Fruit fly (Drosophila melanogaster) whole organism, adult: ENCODE data around the gene Sfp87B.

Experiments used
- CG11617 ChIP-seq: fragments of 200-800 bp; sonication (Bioruptor generic); optimal IDR thresholded peaks from 2 replicates; lab custom pipeline; 2017; ENCODE audit warnings: mild to moderate bottlenecking, missing biosample characterization, missing genetic modification reagents, missing genetic modification characterization
- CG12768 ChIP-seq: fragments of 200-800 bp; sonication (Bioruptor generic); optimal IDR thresholded peaks from 2 replicates; lab custom pipeline; 2017; ENCODE audit warnings: missing biosample characterization, missing genetic modification characterization, mild to moderate bottlenecking, moderate library complexity, missing genetic modification reagents
- CG14711 ChIP-seq: fragments of 200-800 bp; sonication (Bioruptor generic); optimal IDR thresholded peaks from 2 replicates; lab custom pipeline; 2018; ENCODE audit warnings: missing biosample characterization, mild to moderate bottlenecking, missing genetic modification characterization, moderate library complexity
- CG1620 ChIP-seq: fragments of 200-800 bp; sonication (Bioruptor generic); optimal IDR thresholded peaks from 2 replicates; lab custom pipeline; 2016; ENCODE audit warnings: missing biosample characterization, missing genetic modification characterization
- CG33017 ChIP-seq: fragments of 200-800 bp; sonication (Bioruptor generic); optimal IDR thresholded peaks from 2 replicates; lab custom pipeline; 2018; ENCODE audit warnings: missing biosample characterization, mild to moderate bottlenecking, missing genetic modification characterization, moderate library complexity
- CG5204 ChIP-seq: fragments of 200-800 bp; sonication (Bioruptor generic); optimal IDR thresholded peaks from 2 replicates; lab custom pipeline; 2016; ENCODE audit warnings: missing biosample characterization, missing genetic modification characterization
- CG7045 ChIP-seq: fragments of 200-800 bp; sonication (Bioruptor generic); optimal IDR thresholded peaks from 2 replicates; lab custom pipeline; 2017; ENCODE audit warnings: missing biosample characterization, mild to moderate bottlenecking, missing genetic modification characterization
- CG7101 ChIP-seq: fragments of 200-800 bp; sonication (Bioruptor generic); optimal IDR thresholded peaks from 2 replicates; lab custom pipeline; 2018; ENCODE audit warnings: missing biosample characterization, mild to moderate bottlenecking, missing genetic modification characterization, moderate library complexity
- Clk ChIP-seq: fragments of 200-800 bp; sonication (Bioruptor generic); optimal IDR thresholded peaks from 2 replicates; lab custom pipeline; 2017; ENCODE audit warnings: missing biosample characterization, missing genetic modification characterization
- Crg-1 ChIP-seq: fragments of 200-800 bp; sonication (Bioruptor generic); optimal IDR thresholded peaks from 2 replicates; lab custom pipeline; 2016; ENCODE audit warnings: missing biosample characterization, missing genetic modification characterization
- Hr96 ChIP-seq: fragments of 200-800 bp; sonication (Bioruptor generic); optimal IDR thresholded peaks from 2 replicates; lab custom pipeline; 2016; ENCODE audit warnings: missing biosample characterization, missing genetic modification characterization
- Mnt ChIP-seq: fragments of 200-800 bp; sonication (Bioruptor generic); optimal IDR thresholded peaks from 2 replicates; lab custom pipeline; 2016; ENCODE audit warnings: missing biosample characterization, mild to moderate bottlenecking, missing genetic modification characterization
- bab1 ChIP-seq: fragments of 200-800 bp; sonication (Bioruptor generic); optimal IDR thresholded peaks from 3 replicates; lab custom pipeline; 2019; ENCODE audit warnings: missing biosample characterization, mild to moderate bottlenecking, missing genetic modification characterization, moderate library complexity
- cic ChIP-seq: fragments of 200-800 bp; sonication (Bioruptor generic); optimal IDR thresholded peaks from 2 replicates; lab custom pipeline; 2017; ENCODE audit warnings: missing biosample characterization, mild to moderate bottlenecking, missing genetic modification characterization, moderate library complexity
- cnc ChIP-seq, 2 experiments: fragments of >200 bp; optimal IDR thresholded peaks; 2 replicates each; lab custom pipeline; 2017
- kay ChIP-seq: fragments of 200-800 bp; sonication (Bioruptor generic); peaks from one replicate; lab custom pipeline; 2016; ENCODE audit warnings: missing biosample characterization, missing genetic modification characterization, borderline replicate concordance
- ovo ChIP-seq: fragments of 200-800 bp; sonication (Bioruptor generic); optimal IDR thresholded peaks from 2 replicates; lab custom pipeline; 2016; ENCODE audit warnings: missing biosample characterization, missing genetic modification characterization
- pad ChIP-seq: fragments of 200-800 bp; sonication (Bioruptor generic); optimal IDR thresholded peaks from 3 replicates; lab custom pipeline; 2017; ENCODE audit warnings: missing biosample characterization, missing genetic modification characterization, mild to moderate bottlenecking, moderate library complexity, missing genetic modification reagents
- tj ChIP-seq: fragments of 200-800 bp; sonication (Bioruptor generic); optimal IDR thresholded peaks from 3 replicates; lab custom pipeline; 2017; ENCODE audit warnings: missing biosample characterization, mild to moderate bottlenecking, missing genetic modification characterization, moderate library complexity
- toe ChIP-seq: fragments of 200-800 bp; sonication (Bioruptor generic); optimal IDR thresholded peaks from 2 replicates; lab custom pipeline; 2016; ENCODE audit warnings: missing biosample characterization, missing genetic modification characterization

Gene Sfp87B

DNA sequence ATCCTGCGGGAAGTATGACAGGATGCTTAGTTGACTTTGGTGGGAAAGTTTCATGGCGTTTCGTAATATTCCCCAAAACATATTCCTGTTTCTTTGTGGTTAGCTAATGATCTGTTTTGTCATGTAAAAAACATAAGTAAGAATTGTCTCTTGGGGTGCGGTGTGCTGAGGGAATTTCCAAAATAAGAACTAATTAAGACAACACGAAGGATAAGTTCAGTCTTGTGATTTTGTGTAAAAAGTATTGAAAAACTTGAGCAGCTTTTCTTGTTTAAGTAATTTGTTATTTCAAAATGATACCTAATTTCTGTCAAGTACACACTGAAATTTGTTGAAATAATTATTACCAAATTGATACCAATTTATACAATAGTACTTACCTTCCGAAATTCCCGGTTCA lies 19.0 kb upstream of the Sfp87B start, which contains the start of gene CG3942:
Gene CG3942 (plus strand): TSS at position 301 of the 400 bp plus-strand sequence.
- no peak for TF ChIP-seq CG11617 (GFP tag; lab: Kevin White, UChicago)
- TF ChIP-seq CG5204 (GFP tag; lab: Kevin White, UChicago): no peak
- TF ChIP-seq CG1620 (GFP tag; lab: Kevin White, UChicago): no peak
- TF ChIP-seq tj: no peak
- TF ChIP-seq bab1 (GFP tag; lab: Kevin White, UChicago): no peak

DNA sequence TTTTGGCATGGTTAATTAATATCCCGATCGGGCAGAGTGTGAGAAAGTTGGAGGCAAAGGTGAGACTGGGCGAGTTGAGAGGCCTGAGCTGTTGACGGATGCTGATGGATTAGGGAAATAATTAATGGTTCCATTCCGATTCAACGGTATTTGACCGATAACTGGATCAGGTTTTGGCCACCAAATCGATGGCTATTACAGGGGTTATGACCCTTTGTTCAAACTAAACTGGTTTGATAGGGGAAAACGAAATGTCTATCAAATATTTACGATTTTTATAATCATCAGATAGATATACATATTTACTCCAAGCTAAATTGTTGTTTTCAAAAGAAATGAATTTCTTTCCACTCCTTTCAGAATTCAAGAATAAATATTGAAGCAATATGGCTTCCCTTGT lies 14.5 kb upstream of the Sfp87B start, which contains the start of the genes CG44037 and svp:
Gene CG44037 (plus strand): TSS at position 301 of the 400 bp plus-strand sequence.
Gene svp (plus strand): TSS at position 301 of the 400 bp plus-strand sequence.
- TF ChIP-seq Hr96 (GFP tag; lab: Kevin White, UChicago) (no peak), CG1620 (GFP tag; lab: Kevin White, UChicago) (no peak), toe (GFP tag; lab: Kevin White, UChicago) (no peak), kay (no peak), cnc (optimal IDR thresholded peaks at IDR 0.05; lab: Kevin White, UChicago) (no peak), CG11617 (GFP tag; lab: Kevin White, UChicago) (no peak), CG7045 (GFP tag; lab: Kevin White, UChicago) (no peak), CG7101 (tag; lab: Kevin White, UChicago) (no peak)

DNA sequence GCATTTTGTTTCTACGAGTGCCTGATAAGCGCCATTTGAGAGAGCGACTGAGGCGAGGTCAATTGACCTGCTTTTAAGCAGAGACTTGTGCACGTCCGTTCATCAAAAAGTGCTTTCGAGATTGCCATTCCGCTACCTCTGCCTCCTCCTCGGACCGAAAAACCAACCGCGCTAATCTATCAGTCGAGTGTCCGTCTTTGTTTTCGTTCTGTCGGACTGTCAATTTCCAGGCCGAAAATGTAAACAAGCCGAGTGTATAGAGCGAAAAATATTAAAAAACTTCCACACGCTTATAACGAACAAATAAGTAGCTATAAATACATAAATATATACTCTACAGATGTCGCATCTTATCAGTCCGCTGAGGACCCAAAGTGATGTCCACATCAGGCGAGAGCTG lies 13.9 kb upstream of the Sfp87B start:
- TF ChIP-seq Hr96 (GFP tag; lab: Kevin White, UChicago) (no peak), Mnt (GFP tag; lab: Kevin White, UChicago) (no peak), cic (GFP tag; lab: Kevin White, UChicago) (no peak), toe (GFP tag; lab: Kevin White, UChicago) (no peak), kay (no peak)

DNA sequence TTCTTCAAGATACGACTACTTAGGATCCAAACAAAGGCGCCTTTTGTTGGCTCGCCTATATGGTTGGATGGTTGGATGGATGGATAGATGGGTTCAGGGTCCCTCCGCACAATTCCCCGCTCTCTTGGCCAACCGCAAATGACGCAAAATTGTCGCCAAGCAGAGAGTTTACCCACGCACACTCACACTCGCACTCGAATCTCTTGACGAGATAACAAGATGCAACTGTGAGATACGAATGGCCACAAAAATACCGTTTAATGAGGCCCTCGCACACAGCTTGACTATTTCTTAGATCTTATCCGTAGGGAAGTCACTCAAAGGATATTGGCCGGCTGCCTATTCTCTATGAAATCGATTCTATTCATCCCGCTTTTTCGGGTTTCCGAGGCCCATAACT lies 13.1 kb upstream of the Sfp87B start:
- TF ChIP-seq CG1620 (GFP tag; lab: Kevin White, UChicago) (no peak), kay (no peak), Mnt (GFP tag; lab: Kevin White, UChicago) (no peak), CG5204 (GFP tag; lab: Kevin White, UChicago) (no peak), ovo (no peak), bab1 (GFP tag; lab: Kevin White, UChicago) (no peak), CG12768 (no peak), CG7101 (tag; lab: Kevin White, UChicago) (no peak)

DNA sequence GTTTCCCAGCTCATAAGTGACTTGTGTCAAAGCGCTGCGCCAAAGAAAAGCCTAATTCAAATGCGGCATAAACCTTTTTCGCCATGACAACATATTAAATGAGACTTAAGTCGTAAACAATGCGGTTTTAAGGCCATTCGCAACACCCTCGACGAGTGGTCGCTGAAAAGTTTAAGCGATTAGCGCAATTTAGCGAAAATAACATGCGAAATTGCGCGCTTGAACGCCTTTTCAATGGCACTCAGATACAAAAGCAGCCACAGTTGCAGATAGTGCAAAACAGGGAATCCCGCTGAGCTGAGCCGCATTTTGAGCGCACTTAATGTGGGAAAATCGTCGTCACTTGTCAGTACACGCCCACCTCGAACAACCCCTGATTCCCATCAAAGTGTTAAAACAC lies 12.3 kb upstream of the Sfp87B start, which contains the start of gene CG44038:
Gene CG44038 (plus strand): TSS at position 301 of the 400 bp plus-strand sequence.
- no peak for TF ChIP-seq Clk (GFP tag; lab: Kevin White, UChicago)
- no peak for TF ChIP-seq CG1620 (GFP tag; lab: Kevin White, UChicago)
- no peak for TF ChIP-seq pad (GFP tag; lab: Kevin White, UChicago)
- TF ChIP-seq bab1 (GFP tag; lab: Kevin White, UChicago): no peak
- no peak for TF ChIP-seq toe (GFP tag; lab: Kevin White, UChicago)
- no peak for TF ChIP-seq CG7045 (GFP tag; lab: Kevin White, UChicago)
- no peak for TF ChIP-seq Hr96 (GFP tag; lab: Kevin White, UChicago)
- no peak for TF ChIP-seq CG33017 (tag; lab: Kevin White, UChicago)
- TF ChIP-seq Mnt (GFP tag; lab: Kevin White, UChicago): no peak

DNA sequence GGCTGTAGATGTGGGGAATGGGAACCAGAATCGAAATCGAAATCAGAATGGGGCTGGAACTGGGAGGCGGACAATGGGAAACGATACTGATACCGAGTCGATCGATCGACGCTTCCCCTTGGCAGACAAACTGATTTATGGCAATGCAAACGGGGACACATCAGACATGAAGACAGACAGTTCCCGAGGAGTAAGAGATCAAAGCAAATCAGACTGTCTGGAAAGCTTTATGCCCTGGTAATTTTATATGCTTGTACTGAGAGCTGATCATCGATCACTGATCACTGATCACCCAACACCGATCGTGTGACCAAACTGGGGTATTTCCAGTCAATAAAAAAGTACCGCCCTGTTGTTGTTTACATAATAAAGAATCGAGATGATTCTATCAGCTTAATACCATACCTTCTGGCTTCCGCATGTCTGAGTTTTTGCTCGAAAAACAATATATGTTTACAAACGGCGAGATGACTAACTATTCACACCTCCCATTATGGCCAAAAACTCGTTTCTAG lies 3.0 kb upstream of the Sfp87B start:
- TF ChIP-seq Hr96 (GFP tag; lab: Kevin White, UChicago) (no peak), ovo (no peak), Crg-1 (GFP tag; lab: Kevin White, UChicago) (no peak), CG7045 (GFP tag; lab: Kevin White, UChicago) (no peak), cnc (optimal IDR thresholded peaks at IDR 0.05; lab: Kevin White, UChicago) (no peak), tj (no peak), CG7101 (tag; lab: Kevin White, UChicago) (no peak), toe (GFP tag; lab: Kevin White, UChicago) (no peak), Clk (GFP tag; lab: Kevin White, UChicago) (no peak), pad (GFP tag; lab: Kevin White, UChicago) (no peak), CG5204 (GFP tag; lab: Kevin White, UChicago) (no peak)

DNA sequence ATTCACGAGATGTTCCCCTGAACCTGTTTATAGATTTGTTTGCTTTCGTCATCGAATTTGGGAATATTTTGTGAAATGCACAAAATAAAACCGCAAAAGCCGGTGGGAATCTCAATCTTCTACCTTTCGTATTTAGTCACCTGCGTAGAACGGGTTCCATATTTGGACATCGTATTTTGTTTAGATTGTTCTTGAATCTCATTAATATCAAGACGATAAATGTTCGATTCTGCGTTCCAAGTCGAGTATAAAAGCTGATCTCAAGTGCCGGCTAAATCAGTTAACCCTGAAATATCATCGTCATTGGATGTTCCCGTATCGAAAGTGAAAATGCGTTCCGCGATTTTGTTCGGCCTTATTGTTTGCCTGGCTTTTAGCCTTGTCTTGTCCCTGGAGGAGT lies 2.3 kb upstream of the Sfp87B start, which contains the start of gene CG17738:
Gene CG17738 (plus strand): TSS at position 301 of the 400 bp plus-strand sequence.
- TF ChIP-seq CG11617 (GFP tag; lab: Kevin White, UChicago) (no peak), CG12768 (no peak), CG1620 (GFP tag; lab: Kevin White, UChicago) (no peak), Crg-1 (GFP tag; lab: Kevin White, UChicago) (no peak), ovo (no peak), CG7101 (tag; lab: Kevin White, UChicago) (no peak), pad (GFP tag; lab: Kevin White, UChicago) (no peak), cnc (optimal IDR thresholded peaks at IDR 0.05; lab: Kevin White, UChicago) (no peak), CG14711 (tag; lab: Kevin White, UChicago) (no peak), CG7045 (GFP tag; lab: Kevin White, UChicago) (no peak), bab1 (GFP tag; lab: Kevin White, UChicago) (no peak), cic (GFP tag; lab: Kevin White, UChicago) (no peak), Mnt (GFP tag; lab: Kevin White, UChicago) (no peak), tj (no peak), CG5204 (GFP tag; lab: Kevin White, UChicago) (no peak)
